Worm (Caenorhabditis elegans): ENCODE results near the gene F41G3.18.
A peak's percentile ranks its signal among the peaks of the same experiment; 100 is the strongest.

The F41G3.18 gene

DNA sequence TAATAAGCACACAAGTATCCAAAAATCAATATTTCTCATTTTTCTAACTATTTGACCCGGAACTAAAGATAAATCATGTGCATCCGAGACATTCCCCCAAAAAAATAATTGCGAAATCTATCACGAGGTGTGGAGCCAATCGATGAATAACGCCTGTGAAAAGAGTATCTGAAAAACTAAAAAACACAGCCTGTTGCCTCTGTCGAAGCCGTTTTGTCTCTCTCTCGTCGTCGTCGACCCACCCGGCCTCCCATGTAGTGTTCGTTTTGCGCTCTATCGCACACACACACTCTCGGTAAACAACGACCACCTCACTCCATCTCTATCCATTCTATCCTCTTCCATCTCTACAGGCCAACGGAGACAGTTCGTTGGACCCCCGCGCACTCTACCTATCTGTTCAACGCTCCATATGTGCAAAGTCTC lies 14.6 kb downstream of the F41G3.18 start (continued):
- TF ChIP-seq ZK185.1 (tag; optimal IDR thresholded peaks at IDR 0.05; ENCODE audit: poor library complexity, severe bottlenecking) (no peak), xnd-1 (tag; optimal IDR thresholded peaks at IDR 0.05) (no peak), ccch-3 (GFP tag; optimal IDR thresholded peaks at IDR 0.05) (no peak), bed-2 (GFP tag; IDR thresholded peaks at IDR 0.05) (no peak), sdz-38 (tag; optimal IDR thresholded peaks at IDR 0.05) (no peak), chd-7 (tag; optimal IDR thresholded peaks at IDR 0.05) (no peak), F37B4.10 (GFP tag; IDR thresholded peaks at IDR 0.05) (no peak), lin-54 (GFP tag; optimal IDR thresholded peaks at IDR 0.05) (no peak), sea-2 (GFP tag; IDR thresholded peaks at IDR 0.05) (no peak), tbp1 (GFP tag; optimal IDR thresholded peaks at IDR 0.05) (peak; percentile 26), snpc-4 (GFP tag; optimal IDR thresholded peaks at IDR 0.05) (no peak), snpc-4 (tag; optimal IDR thresholded peaks at IDR 0.05) (peak in 2 of 4 experiments; percentile 12 to 22), let-607 (tag; optimal IDR thresholded peaks at IDR 0.05) (no peak), F10E7.11 (tag; optimal IDR thresholded peaks at IDR 0.05) (no peak), F23B12.7 (tag; optimal IDR thresholded peaks at IDR 0.05; ENCODE audit: insufficient read depth) (no peak), zfh-2 (GFP tag; conservative IDR thresholded peaks at IDR 0.05) (peak; percentile 82), pha-4 (tag; optimal IDR thresholded peaks at IDR 0.05) (no peak), tbx-9 (tag; optimal IDR thresholded peaks at IDR 0.05; ENCODE audit: borderline replicate concordance) (no peak), tlf-1 (GFP tag; optimal IDR thresholded peaks at IDR 0.05) (peak; percentile 42), B0019.2 (GFP tag; conservative IDR thresholded peaks at IDR 0.05) (no peak), lsl-1 (GFP tag; optimal IDR thresholded peaks at IDR 0.05) (no peak), dox-1 (GFP tag; IDR thresholded peaks at IDR 0.05) (peak; percentile 55; the same call in 1 of the 2 replicates), lin-40 (tag; optimal IDR thresholded peaks at IDR 0.05) (peak; percentile 23), fkh-3 (tag; optimal IDR thresholded peaks at IDR 0.05) (no peak), hsf-1 (GFP tag; IDR thresholded peaks at IDR 0.05) (no peak), ceh-58 (GFP tag; IDR thresholded peaks at IDR 0.05) (no peak), lag-1 (GFP tag; IDR thresholded peaks at IDR 0.05) (no peak), C06A6.2 (GFP tag; conservative IDR thresholded peaks at IDR 0.05) (no peak), T07F8.4 (tag; optimal IDR thresholded peaks at IDR 0.05) (no peak), nfyb-1 (GFP tag; IDR thresholded peaks at IDR 0.05) (peak; percentile 82), let-526 (GFP tag; IDR thresholded peaks at IDR 0.05) (no peak), nhr-80 (tag; optimal IDR thresholded peaks at IDR 0.05) (peak; percentile 58), mcd-1 (GFP tag; IDR thresholded peaks at IDR 0.05) (peak; percentile 70), F55B11.4 (tag; optimal IDR thresholded peaks at IDR 0.05; ENCODE audit: borderline replicate concordance, insufficient read depth) (no peak), efl-1 (GFP tag; optimal IDR thresholded peaks at IDR 0.05) (no peak), attf-5 (GFP tag; optimal IDR thresholded peaks at IDR 0.05) (peak; percentile 92), unc-62 (GFP tag; optimal IDR thresholded peaks at IDR 0.05) (no peak), mel-28 (tag; optimal IDR thresholded peaks at IDR 0.05; ENCODE audit: borderline replicate concordance) (no peak), Y95B8A.8 (GFP tag; IDR thresholded peaks at IDR 0.05) (no peak), ceh-40 (GFP tag; IDR thresholded peaks at IDR 0.05) (no peak), attf-3 (GFP tag; conservative IDR thresholded peaks at IDR 0.05) (peak; percentile 34; the same call in 1 of the 2 replicates), ztf-18 (tag; optimal IDR thresholded peaks at IDR 0.05) (peak; percentile 39), ama-1 (optimal IDR thresholded peaks at IDR 0.05) (no peak), ama-1 (GFP tag; optimal IDR thresholded peaks at IDR 0.05) (no peak), ceh-100 (GFP tag; IDR thresholded peaks at IDR 0.05) (no peak), him-1 (tag; optimal IDR thresholded peaks at IDR 0.05) (no peak), egl-44 (GFP tag; IDR thresholded peaks at IDR 0.05) (no peak)

Data from whole organism, young adult.